Fruit fly (Drosophila melanogaster): Measurements from ENCODE around the gene CG5478.

Gene CG5478

dm6 chr3R:15972298-15972978 lies 38.9 kb upstream of the CG5478 start, which contains the start of gene mor:
Gene mor, minus strand, starts transcription at chr3R:15972913.
- TF ChIP-seq ovo (GFP tag; optimal IDR thresholded peaks at IDR 0.05), result no peak
- TF ChIP-seq CG1620 (GFP tag; optimal IDR thresholded peaks at IDR 0.05), result no peak
- TF ChIP-seq pad (GFP tag; optimal IDR thresholded peaks at IDR 0.05), result peak; percentile 17

DNA sequence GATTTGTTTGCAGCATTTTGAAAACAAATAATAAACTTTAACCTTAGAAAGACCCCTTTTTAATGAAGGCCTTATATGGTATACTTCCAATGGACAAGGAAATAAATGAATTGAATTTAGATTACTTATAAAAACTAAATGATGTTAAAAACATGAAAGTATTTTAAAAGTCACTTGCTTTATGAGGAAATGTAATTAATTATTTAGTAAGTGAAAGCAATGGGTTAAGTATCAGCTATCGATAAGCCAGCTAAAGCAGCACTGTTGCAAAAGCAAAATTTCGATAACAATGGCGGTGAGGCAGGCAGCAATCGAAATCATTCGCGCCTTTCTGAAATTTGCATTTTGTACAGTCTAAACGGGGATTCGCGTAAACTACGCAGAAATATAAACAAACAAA lies 31.6 kb upstream of the CG5478 start, which contains the start of the genes CG32856 and Rbf2:
CG32856 (minus strand) TSS at position 183 of the 400 bp plus-strand sequence.
Rbf2 (plus strand) TSS at position 278 of the 400 bp plus-strand sequence.
- TF ChIP-seq CG33017 (tag; optimal IDR thresholded peaks at IDR 0.05) (peak; percentile 94), Mnt (GFP tag; optimal IDR thresholded peaks at IDR 0.05) (peak; percentile 64), Hr96 (GFP tag; optimal IDR thresholded peaks at IDR 0.05) (peak; percentile 85), Clk (GFP tag; optimal IDR thresholded peaks at IDR 0.05) (no peak), CG1620 (GFP tag; optimal IDR thresholded peaks at IDR 0.05) (peak; percentile 94), Crg-1 (GFP tag; optimal IDR thresholded peaks at IDR 0.05) (peak; percentile 70), toe (GFP tag; optimal IDR thresholded peaks at IDR 0.05) (peak; percentile 72), CG7045 (GFP tag; optimal IDR thresholded peaks at IDR 0.05) (peak; percentile 71), cic (GFP tag; optimal IDR thresholded peaks at IDR 0.05) (peak; percentile 31), CG12768 (GFP tag; optimal IDR thresholded peaks at IDR 0.05) (peak; percentile 28), CG7101 (tag; optimal IDR thresholded peaks at IDR 0.05) (peak; percentile 95), CG14711 (tag; optimal IDR thresholded peaks at IDR 0.05) (peak; percentile 60), bab1 (GFP tag; optimal IDR thresholded peaks at IDR 0.05) (peak; percentile 92), tj (GFP tag; optimal IDR thresholded peaks at IDR 0.05) (peak; percentile 64), kay (GFP tag; ENCODE audit: borderline replicate concordance) (no peak), CG11617 (GFP tag; optimal IDR thresholded peaks at IDR 0.05) (peak; percentile 87), CG5204 (GFP tag; optimal IDR thresholded peaks at IDR 0.05) (no peak), pad (GFP tag; optimal IDR thresholded peaks at IDR 0.05) (peak; percentile 2), ovo (GFP tag; optimal IDR thresholded peaks at IDR 0.05) (peak; percentile 73), cnc (optimal IDR thresholded peaks at IDR 0.05) (no peak)

- TF ChIP-seq Mnt (GFP tag; optimal IDR thresholded peaks at IDR 0.05) (peak; percentile 31), cic (GFP tag; optimal IDR thresholded peaks at IDR 0.05) (no peak), CG14711 (tag; optimal IDR thresholded peaks at IDR 0.05) (peak; percentile 43), Crg-1 (GFP tag; optimal IDR thresholded peaks at IDR 0.05) (no peak), pad (GFP tag; optimal IDR thresholded peaks at IDR 0.05) (no peak), kay (GFP tag; ENCODE audit: borderline replicate concordance) (no peak), cnc (optimal IDR thresholded peaks at IDR 0.05) (no peak), Clk (GFP tag; optimal IDR thresholded peaks at IDR 0.05) (no peak), CG12768 (GFP tag; optimal IDR thresholded peaks at IDR 0.05) (no peak), CG7101 (tag; optimal IDR thresholded peaks at IDR 0.05) (peak; percentile 12), CG7045 (GFP tag; optimal IDR thresholded peaks at IDR 0.05) (no peak), CG33017 (tag; optimal IDR thresholded peaks at IDR 0.05) (no peak), tj (GFP tag; optimal IDR thresholded peaks at IDR 0.05) (peak; percentile 78), bab1 (GFP tag; optimal IDR thresholded peaks at IDR 0.05) (peak; percentile 59), ovo (GFP tag; optimal IDR thresholded peaks at IDR 0.05) (no peak), CG11617 (GFP tag; optimal IDR thresholded peaks at IDR 0.05) (peak; percentile 42), toe (GFP tag; optimal IDR thresholded peaks at IDR 0.05) (no peak), Hr96 (GFP tag; optimal IDR thresholded peaks at IDR 0.05) (no peak), CG5204 (GFP tag; optimal IDR thresholded peaks at IDR 0.05) (no peak), CG1620 (GFP tag; optimal IDR thresholded peaks at IDR 0.05) (no peak)
Observed at dm6 chr3R:15963690-15964281, 30.3 kb upstream of the CG5478 start, which contains the start of the genes CG4287 and CG5516. Gene CG4287, minus strand, starts transcription at chr3R:15963867. Gene CG5516, plus strand, starts transcription at chr3R:15963884.

- TF ChIP-seq tj (GFP tag; optimal IDR thresholded peaks at IDR 0.05) (no peak), cnc (optimal IDR thresholded peaks at IDR 0.05) (no peak), Clk (GFP tag; optimal IDR thresholded peaks at IDR 0.05) (no peak), CG14711 (tag; optimal IDR thresholded peaks at IDR 0.05) (no peak), cic (GFP tag; optimal IDR thresholded peaks at IDR 0.05) (no peak), bab1 (GFP tag; optimal IDR thresholded peaks at IDR 0.05) (no peak), CG7045 (GFP tag; optimal IDR thresholded peaks at IDR 0.05) (no peak), ovo (GFP tag; optimal IDR thresholded peaks at IDR 0.05) (no peak), Hr96 (GFP tag; optimal IDR thresholded peaks at IDR 0.05) (no peak), CG5204 (GFP tag; optimal IDR thresholded peaks at IDR 0.05) (no peak)
Observed at dm6 chr3R:15950843-15951242, 17.3 kb upstream of the CG5478 start, which contains the start of the genes CG31088 and CG46383. Gene CG31088, minus strand, starts transcription at chr3R:15950943. Gene CG46383, minus strand, starts transcription at chr3R:15950943.

dm6 chr3R:15947605-15948004 lies 14.1 kb upstream of the CG5478 start:
- no peak for TF ChIP-seq pad (GFP tag; optimal IDR thresholded peaks at IDR 0.05)
- TF ChIP-seq cnc (optimal IDR thresholded peaks at IDR 0.05), result no peak
- TF ChIP-seq Mnt (GFP tag; optimal IDR thresholded peaks at IDR 0.05), result no peak
- TF ChIP-seq CG7101 (tag; optimal IDR thresholded peaks at IDR 0.05), result no peak
- TF ChIP-seq Crg-1 (GFP tag; optimal IDR thresholded peaks at IDR 0.05), result no peak
- no peak for TF ChIP-seq kay (GFP tag; ENCODE audit: borderline replicate concordance)
- no peak for TF ChIP-seq CG1620 (GFP tag; optimal IDR thresholded peaks at IDR 0.05)
- no peak for TF ChIP-seq CG33017 (tag; optimal IDR thresholded peaks at IDR 0.05)
- no peak for TF ChIP-seq tj (GFP tag; optimal IDR thresholded peaks at IDR 0.05)
- no peak for TF ChIP-seq CG12768 (GFP tag; optimal IDR thresholded peaks at IDR 0.05)
- no peak for TF ChIP-seq bab1 (GFP tag; optimal IDR thresholded peaks at IDR 0.05)
- TF ChIP-seq Hr96 (GFP tag; optimal IDR thresholded peaks at IDR 0.05), result no peak
- no peak for TF ChIP-seq cic (GFP tag; optimal IDR thresholded peaks at IDR 0.05)

DNA sequence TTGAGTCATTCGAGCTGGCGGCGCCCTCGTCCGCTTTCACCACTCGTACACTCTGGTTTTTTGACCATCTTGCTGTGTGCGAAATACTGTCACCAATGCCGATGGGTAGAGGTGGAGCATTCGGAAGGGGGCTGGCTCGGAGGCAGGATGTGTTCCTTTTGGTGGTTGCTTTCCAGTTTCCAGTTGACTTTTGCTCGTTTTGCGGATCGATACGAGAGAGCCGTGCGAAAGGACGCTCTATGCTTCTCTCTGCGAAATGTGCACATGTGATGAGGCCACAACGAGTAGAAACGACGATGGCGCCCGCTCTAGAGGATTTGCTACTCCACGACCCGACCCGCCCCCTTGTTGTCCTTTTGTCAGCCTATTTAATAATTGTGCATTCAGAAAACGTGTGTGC lies 4.2 kb upstream of the CG5478 start:
- TF ChIP-seq ovo (GFP tag; optimal IDR thresholded peaks at IDR 0.05) (no peak), CG12768 (GFP tag; optimal IDR thresholded peaks at IDR 0.05) (no peak), cnc (optimal IDR thresholded peaks at IDR 0.05) (no peak), cic (GFP tag; optimal IDR thresholded peaks at IDR 0.05) (no peak), Crg-1 (GFP tag; optimal IDR thresholded peaks at IDR 0.05) (no peak), kay (GFP tag; ENCODE audit: borderline replicate concordance) (no peak), toe (GFP tag; optimal IDR thresholded peaks at IDR 0.05) (no peak), CG7101 (tag; optimal IDR thresholded peaks at IDR 0.05) (no peak), bab1 (GFP tag; optimal IDR thresholded peaks at IDR 0.05) (no peak), pad (GFP tag; optimal IDR thresholded peaks at IDR 0.05) (no peak)
